Fruit fly (Drosophila melanogaster) whole organism, embryonic: ENCODE measurements around the gene CG15283.
A peak's percentile ranks its signal among the peaks of the same experiment; 100 is the strongest.

Source experiments
- Atf-2 ChIP-seq: fragments of 200-800 bp; sonication (Bioruptor generic); optimal IDR thresholded peaks from 2 replicates; lab custom pipeline; 2016; ENCODE audit warnings: missing biosample characterization, missing genetic modification characterization
- CG10959 ChIP-seq: fragments of 200-800 bp; sonication (Bioruptor generic); IDR thresholded peaks from 2 replicates; pipeline ENCODE4 v1.3.6; 2022; ENCODE audit warnings: missing biosample characterization, missing genetic modification characterization
- CG12219 ChIP-seq: fragments of 200-800 bp; sonication (Bioruptor generic); optimal IDR thresholded peaks from 3 replicates; lab custom pipeline; 2018; ENCODE audit warnings: missing biosample characterization, mild to moderate bottlenecking, missing genetic modification characterization
- CG1233 ChIP-seq: fragments of 200-800 bp; sonication (Bioruptor generic); optimal IDR thresholded peaks from 4 replicates; lab custom pipeline; 2018; ENCODE audit warnings: missing biosample characterization, mild to moderate bottlenecking, missing genetic modification characterization
- CG12744 ChIP-seq: fragments of 200-800 bp; sonication (Bioruptor generic); optimal IDR thresholded peaks from 2 replicates; lab custom pipeline; 2016; ENCODE audit warnings: missing biosample characterization, missing genetic modification characterization
- CG14710 ChIP-seq: fragments of 200-800 bp; sonication (Bioruptor generic); optimal IDR thresholded peaks from 3 replicates; lab custom pipeline; 2019; ENCODE audit warnings: missing biosample characterization, mild to moderate bottlenecking, missing genetic modification characterization, moderate library complexity
- CG1529 ChIP-seq: fragments of 200-800 bp; sonication (Bioruptor generic); optimal IDR thresholded peaks from 3 replicates; lab custom pipeline; 2018; ENCODE audit warnings: missing biosample characterization, missing genetic modification characterization
- CG1603 ChIP-seq: fragments of 200-800 bp; sonication (Bioruptor generic); optimal IDR thresholded peaks from 2 replicates; lab custom pipeline; 2019; ENCODE audit warnings: missing biosample characterization, mild to moderate bottlenecking, missing genetic modification characterization, moderate library complexity
- CG2199 ChIP-seq: fragments of 200-800 bp; sonication (Bioruptor generic); IDR thresholded peaks from 3 replicates; pipeline ENCODE4 v1.3.6; 2022; ENCODE audit warnings: missing biosample characterization, missing genetic modification characterization
- CG3065 ChIP-seq: fragments of 200-800 bp; sonication (Bioruptor generic); optimal IDR thresholded peaks from 2 replicates; lab custom pipeline; 2016; ENCODE audit warnings: missing biosample characterization, missing genetic modification characterization
- CG31388 ChIP-seq: fragments of 200-800 bp; sonication (Bioruptor generic); optimal IDR thresholded peaks from 2 replicates; lab custom pipeline; 2016; ENCODE audit warnings: missing biosample characterization, missing genetic modification characterization
- CG3163 ChIP-seq: fragments of 200-800 bp; sonication (Bioruptor generic); optimal IDR thresholded peaks from 3 replicates; lab custom pipeline; 2016; ENCODE audit warnings: missing biosample characterization, missing genetic modification characterization
- CG3407 ChIP-seq: fragments of 200-800 bp; sonication (Bioruptor generic); optimal IDR thresholded peaks from 2 replicates; lab custom pipeline; 2018; ENCODE audit warnings: missing biosample characterization, mild to moderate bottlenecking, missing genetic modification characterization
- CG3995 ChIP-seq: fragments of 200-800 bp; sonication (Bioruptor generic); optimal IDR thresholded peaks from 3 replicates; lab custom pipeline; 2016; ENCODE audit warnings: missing biosample characterization, missing genetic modification characterization
- CG4617 ChIP-seq: fragments of 200-800 bp; sonication (Bioruptor generic); optimal IDR thresholded peaks from 3 replicates; lab custom pipeline; 2016; ENCODE audit warnings: missing biosample characterization, missing genetic modification characterization, borderline replicate concordance
- CG6254 ChIP-seq: fragments of 200-800 bp; sonication (Bioruptor generic); optimal IDR thresholded peaks from 3 replicates; lab custom pipeline; 2017; ENCODE audit warnings: mild to moderate bottlenecking, missing biosample characterization, missing genetic modification reagents, missing genetic modification characterization
- CG8281 ChIP-seq: fragments of 200-800 bp; sonication (Bioruptor generic); optimal IDR thresholded peaks from 2 replicates; lab custom pipeline; 2018; ENCODE audit warnings: missing biosample characterization, mild to moderate bottlenecking, missing genetic modification characterization, moderate library complexity
- CG9609 ChIP-seq: fragments of 200-800 bp; sonication (Bioruptor generic); optimal IDR thresholded peaks from 3 replicates; lab custom pipeline; 2016; ENCODE audit warnings: missing biosample characterization, missing genetic modification characterization
- CG9932 ChIP-seq: fragments of 200-800 bp; sonication (Bioruptor generic); IDR thresholded peaks from 2 replicates; pipeline ENCODE4 v1.3.6; 2022; ENCODE audit warnings: missing biosample characterization, missing genetic modification characterization
- Ets65A ChIP-seq: fragments of 200-800 bp; sonication (Bioruptor generic); peaks from one replicate; lab custom pipeline; 2016; ENCODE audit warnings: missing biosample characterization, missing genetic modification characterization
- HHEX ChIP-seq: fragments of 200-800 bp; sonication (Bioruptor generic); optimal IDR thresholded peaks from 3 replicates; lab custom pipeline; 2017; ENCODE audit warnings: missing biosample characterization, mild to moderate bottlenecking, missing genetic modification characterization, missing genetic modification reagents
- HLH4C ChIP-seq: fragments of 200-800 bp; sonication (Bioruptor generic); IDR thresholded peaks from 3 replicates; pipeline ENCODE4 v1.3.6; 2022; ENCODE audit warnings: missing biosample characterization, missing genetic modification characterization; ENCODE audit not compliant: partially characterized antibody
- HLH54F ChIP-seq: fragments of 200-800 bp; sonication (Bioruptor generic); optimal IDR thresholded peaks from 3 replicates; lab custom pipeline; 2016; ENCODE audit warnings: missing biosample characterization, missing genetic modification characterization
- Hey ChIP-seq: fragments of 200-800 bp; sonication (Bioruptor generic); optimal IDR thresholded peaks from 3 replicates; lab custom pipeline; 2018; ENCODE audit warnings: missing biosample characterization, mild to moderate bottlenecking, missing genetic modification characterization
- Lim3 ChIP-seq: fragments of 200-800 bp; sonication (Bioruptor generic); IDR thresholded peaks from 2 replicates; pipeline ENCODE4 v1.3.6; 2022; ENCODE audit warnings: missing biosample characterization, missing genetic modification characterization
- Med ChIP-seq: fragments of 200-800 bp; sonication (Bioruptor generic); peaks from one replicate; lab custom pipeline; 2016; ENCODE audit warnings: missing biosample characterization, missing genetic modification characterization, mild to moderate bottlenecking, inconsistent platforms, moderate library complexity
- NfI ChIP-seq: fragments of 200-800 bp; sonication (Bioruptor generic); optimal IDR thresholded peaks from 3 replicates; lab custom pipeline; 2018; ENCODE audit warnings: missing biosample characterization, mild to moderate bottlenecking, missing genetic modification characterization, moderate library complexity
- Oaz ChIP-seq: fragments of 200-800 bp; sonication (Bioruptor generic); IDR thresholded peaks from 2 replicates; pipeline ENCODE4 v1.3.6; 2022; ENCODE audit warnings: missing biosample characterization, missing genetic modification characterization
- amos ChIP-seq: fragments of 200-800 bp; sonication (Bioruptor generic); IDR thresholded peaks from 2 replicates; pipeline ENCODE4 v1.3.6; 2022; ENCODE audit warnings: missing biosample characterization, missing genetic modification characterization; ENCODE audit not compliant: partially characterized antibody
- br ChIP-seq: fragments of >200 bp; optimal IDR thresholded peaks from 2 replicates; lab custom pipeline; 2017
- btn ChIP-seq: fragments of 200-800 bp; sonication (Bioruptor generic); optimal IDR thresholded peaks from 2 replicates; lab custom pipeline; 2016; ENCODE audit warnings: missing biosample characterization, missing genetic modification characterization
- crc ChIP-seq: fragments of 200-800 bp; sonication (Bioruptor generic); optimal IDR thresholded peaks from 2 replicates; lab custom pipeline; 2016; ENCODE audit warnings: missing biosample characterization, missing genetic modification characterization
- dimm ChIP-seq: fragments of 200-800 bp; sonication (Bioruptor generic); IDR thresholded peaks from 2 replicates; pipeline ENCODE4 v1.3.6; 2022; ENCODE audit warnings: missing biosample characterization, missing genetic modification characterization
- dmrt11E ChIP-seq: fragments of 200-800 bp; sonication (Bioruptor generic); optimal IDR thresholded peaks from 3 replicates; lab custom pipeline; 2018; ENCODE audit warnings: missing biosample characterization, mild to moderate bottlenecking, missing genetic modification characterization, moderate library complexity
- dysf ChIP-seq: fragments of 200-800 bp; sonication (Bioruptor generic); IDR thresholded peaks from 3 replicates; pipeline ENCODE4 v1.3.6; 2022; ENCODE audit warnings: missing biosample characterization, missing genetic modification characterization
- fd102C ChIP-seq: fragments of 200-800 bp; sonication (Bioruptor generic); optimal IDR thresholded peaks from 2 replicates; lab custom pipeline; 2018; ENCODE audit warnings: missing biosample characterization, mild to moderate bottlenecking, missing genetic modification characterization, moderate library complexity
- fu2 ChIP-seq: fragments of 200-800 bp; sonication (Bioruptor generic); optimal IDR thresholded peaks from 2 replicates; lab custom pipeline; 2016; ENCODE audit warnings: missing biosample characterization, missing genetic modification characterization
- gsb ChIP-seq: fragments of 200-800 bp; sonication (Bioruptor generic); IDR thresholded peaks from 2 replicates; pipeline ENCODE4 v1.3.6; 2022; ENCODE audit warnings: missing biosample characterization, missing genetic modification characterization
- gt ChIP-seq: fragments of 200-800 bp; sonication (Bioruptor generic); IDR thresholded peaks from 2 replicates; pipeline ENCODE4 v1.3.6; 2022; ENCODE audit warnings: missing biosample characterization, missing genetic modification characterization
- hkb ChIP-seq, 2 experiments: fragments of 200-800 bp in 1 of 2; fragments of >200 bp in 1 of 2; sonication (Bioruptor generic) in 1 of 2; IDR thresholded peaks in 1 of 2; optimal IDR thresholded peaks in 1 of 2; 2 replicates each; pipeline versions ENCODE4 v1.3.6 to Lab custom; 2017 to 2022; ENCODE audit warnings: missing biosample characterization in 1 of 2, missing genetic modification characterization in 1 of 2
- jumu ChIP-seq: fragments of 200-800 bp; sonication (Bioruptor generic); optimal IDR thresholded peaks from 3 replicates; lab custom pipeline; 2016; ENCODE audit warnings: missing biosample characterization, missing genetic modification characterization
- nau ChIP-seq: fragments of 200-800 bp; sonication (Bioruptor generic); optimal IDR thresholded peaks from 3 replicates; lab custom pipeline; 2017; ENCODE audit warnings: missing biosample characterization, mild to moderate bottlenecking, missing genetic modification characterization, missing genetic modification reagents
- oc ChIP-seq: fragments of 200-800 bp; sonication (Bioruptor generic); optimal IDR thresholded peaks from 2 replicates; lab custom pipeline; 2018; ENCODE audit warnings: missing biosample characterization, mild to moderate bottlenecking, missing genetic modification characterization, moderate library complexity
- pros ChIP-seq: fragments of 200-800 bp; sonication (Bioruptor generic); optimal IDR thresholded peaks from 3 replicates; lab custom pipeline; 2019; ENCODE audit warnings: missing biosample characterization, mild to moderate bottlenecking, missing genetic modification characterization, moderate library complexity
- row ChIP-seq: fragments of 200-800 bp; sonication (Bioruptor generic); IDR thresholded peaks from 3 replicates; pipeline ENCODE4 v1.3.6; 2022; ENCODE audit warnings: missing biosample characterization, missing genetic modification characterization
- run ChIP-seq: fragments of 200-800 bp; sonication (Bioruptor generic); optimal IDR thresholded peaks from 3 replicates; lab custom pipeline; 2018; ENCODE audit warnings: missing biosample characterization, mild to moderate bottlenecking, missing genetic modification characterization
- salm ChIP-seq: fragments of 200-800 bp; sonication (Bioruptor generic); optimal IDR thresholded peaks from 2 replicates; lab custom pipeline; 2018; ENCODE audit warnings: missing biosample characterization, mild to moderate bottlenecking, missing genetic modification characterization
- sc ChIP-seq, 3 experiments: fragments of >200 bp in 2 of 3; fragments of 200-800 bp in 1 of 3; sonication (Bioruptor generic) in 1 of 3; optimal IDR thresholded peaks; 2 replicates in 2 of 3; 3 replicates in 1 of 3; lab custom pipeline; 2017; ENCODE audit warnings: mild to moderate bottlenecking in 1 of 3, missing biosample characterization in 1 of 3, missing genetic modification characterization in 1 of 3, missing genetic modification reagents in 1 of 3
- stwl ChIP-seq: fragments of 200-800 bp; sonication (Bioruptor generic); optimal IDR thresholded peaks from 3 replicates; lab custom pipeline; 2018; ENCODE audit warnings: missing biosample characterization, mild to moderate bottlenecking, missing genetic modification characterization, moderate library complexity
- vnd ChIP-seq: fragments of 200-800 bp; sonication (Bioruptor generic); IDR thresholded peaks from 3 replicates; pipeline ENCODE4 v1.3.6; 2022; ENCODE audit warnings: missing biosample characterization, missing genetic modification characterization; ENCODE audit not compliant: partially characterized antibody
- zfh2 ChIP-seq: fragments of 200-800 bp; sonication (Bioruptor generic); optimal IDR thresholded peaks from 2 replicates; lab custom pipeline; 2016; ENCODE audit warnings: missing biosample characterization, missing genetic modification characterization

CG15283 gene

DNA sequence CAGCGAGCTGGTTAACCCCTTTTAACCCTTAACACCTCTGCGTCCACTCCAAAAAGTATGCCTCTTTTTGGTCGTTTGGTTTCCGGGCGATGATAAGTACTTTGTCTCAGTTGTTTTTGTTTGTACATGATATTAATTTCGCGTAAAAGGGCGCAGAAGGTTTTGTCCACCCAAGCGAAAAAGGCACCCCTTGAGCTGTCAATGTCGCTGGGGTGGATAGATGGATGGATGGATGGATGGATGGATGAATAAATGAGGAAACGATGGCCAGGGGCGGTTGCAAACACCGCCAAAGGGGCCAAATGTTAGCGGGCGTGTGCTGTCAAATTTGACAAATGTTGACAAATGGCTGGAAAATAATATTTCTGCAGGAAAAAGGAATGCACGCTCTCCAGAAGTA lies 4.4 kb upstream of the CG15283 start (continued):
- TF ChIP-seq sc (optimal IDR thresholded peaks at IDR 0.05; lab: Kevin White, UChicago) (no peak), sc (GFP tag; optimal IDR thresholded peaks at IDR 0.05; lab: Kevin White, UChicago) (no peak), fd102C (GFP tag; lab: Kevin White, UChicago) (no peak), Oaz (GFP tag; lab: Robert Waterston, UW) (no peak), CG6254 (GFP tag; lab: Kevin White, UChicago) (no peak), CG2199 (0 out of 3 replicates have a peak, but pooled peaks have one; percentile 71), HLH54F (GFP tag; lab: Kevin White, UChicago) (no peak), Ets65A (GFP tag; lab: Kevin White, UChicago) (peak; percentile 65), CG3995 (no peak), gsb (GFP tag; lab: Robert Waterston, UW) (no peak), NfI (GFP tag; lab: Kevin White, UChicago) (no peak), CG4617 (GFP tag; lab: Kevin White, UChicago) (no peak), br (lab: Kevin White, UChicago) (no peak), gt (GFP tag; lab: Robert Waterston, UW) (no peak), dysf (no peak), CG1529 (GFP tag; lab: Kevin White, UChicago) (no peak), CG12744 (GFP tag; lab: Kevin White, UChicago) (no peak), CG3163 (GFP tag; lab: Kevin White, UChicago) (no peak), CG12219 (no peak), crc (GFP tag; lab: Kevin White, UChicago) (no peak), salm (tag; lab: Kevin White, UChicago) (no peak), HHEX (GFP tag; lab: Kevin White, UChicago) (no peak), CG10959 (no peak), CG14710 (tag; lab: Kevin White, UChicago) (no peak), Med (GFP tag; lab: Kevin White, UChicago) (peak; percentile 10), CG9609 (no peak), pros (GFP tag; lab: Kevin White, UChicago) (peak; percentile 69), CG31388 (GFP tag; lab: Kevin White, UChicago) (no peak), Hey (peak; percentile 17), CG3407 (no peak), dimm (GFP tag; lab: Robert Waterston, UW) (no peak), stwl (tag; lab: Kevin White, UChicago) (no peak), fu2 (GFP tag; lab: Kevin White, UChicago) (no peak), CG1603 (tag; lab: Kevin White, UChicago) (no peak), Atf-2 (no peak), CG9932 (GFP tag; lab: Robert Waterston, UW) (no peak), jumu (GFP tag; lab: Kevin White, UChicago) (no peak), CG3065 (GFP tag; lab: Kevin White, UChicago) (no peak), vnd (GFP tag; lab: Robert Waterston, UW) (no peak), oc (peak; percentile 61), CG1233 (no peak), dmrt11E (no peak), Lim3 (GFP tag; lab: Robert Waterston, UW) (no peak), row (GFP tag; lab: Robert Waterston, UW) (no peak), HLH4C (GFP tag; lab: Robert Waterston, UW) (no peak), nau (GFP tag; lab: Kevin White, UChicago) (no peak), run (tag; lab: Kevin White, UChicago) (no peak), amos (GFP tag; lab: Robert Waterston, UW) (no peak), CG8281 (tag; lab: Kevin White, UChicago) (peak; percentile 96), zfh2 (GFP tag; lab: Kevin White, UChicago) (no peak), hkb (optimal IDR thresholded peaks at IDR 0.05; lab: Kevin White, UChicago) (no peak), hkb (GFP tag; IDR thresholded peaks at IDR 0.05; lab: Robert Waterston, UW) (peak; percentile 43; the same call in 1 of the 2 replicates), btn (no peak)
